Fruit fly (Drosophila melanogaster): ENCODE data around the gene PH4alphaMP.

Gene PH4alphaMP

DNA sequence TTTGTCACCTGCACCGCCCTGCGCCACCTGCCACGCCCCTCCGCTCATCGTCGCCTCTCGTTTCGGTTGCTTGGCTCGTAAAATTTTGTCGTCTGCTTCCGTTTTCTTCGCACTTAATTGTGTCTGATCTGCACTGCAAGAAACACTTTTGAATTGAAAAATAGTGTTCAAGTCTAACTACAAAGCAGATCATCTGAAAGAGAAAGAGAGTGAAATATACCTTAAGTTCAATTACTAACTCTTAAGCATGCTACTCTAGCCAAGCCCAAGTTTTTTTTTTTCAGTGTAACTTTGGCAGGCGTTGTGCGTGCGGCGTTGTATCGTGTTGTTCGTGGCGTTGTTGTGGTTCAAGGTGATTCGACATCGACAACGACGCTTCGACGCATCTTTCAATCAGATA is 44.2 kb upstream of the PH4alphaMP start (continued):
- TF ChIP-seq CG12104 (GFP tag; optimal IDR thresholded peaks at IDR 0.05), result peak; percentile 88
- TF ChIP-seq NK7.1 (GFP tag; optimal IDR thresholded peaks at IDR 0.05), result peak; percentile 76
- TF ChIP-seq Hr51 (GFP tag; optimal IDR thresholded peaks at IDR 0.05), result peak; percentile 88 to 91
- peak; percentile 83 for TF ChIP-seq ham (GFP tag; IDR thresholded peaks at IDR 0.05)
- peak; percentile 79 for TF ChIP-seq cato (GFP tag; optimal IDR thresholded peaks at IDR 0.05; ENCODE audit: borderline replicate concordance)
- peak; percentile 91 for TF ChIP-seq CG12942 (GFP tag; optimal IDR thresholded peaks at IDR 0.05)
- no peak for TF ChIP-seq CG14860 (GFP tag; IDR thresholded peaks at IDR 0.05; ENCODE audit: partially characterized antibody)
- TF ChIP-seq Dp (GFP tag; optimal IDR thresholded peaks at IDR 0.05), result no peak
- peak; percentile 87 for TF ChIP-seq CG15011 (GFP tag; optimal IDR thresholded peaks at IDR 0.05)
- TF ChIP-seq Med (GFP tag), result peak; percentile 99
- TF ChIP-seq Dek (tag; optimal IDR thresholded peaks at IDR 0.05), result peak; percentile 92
- peak; percentile 89 for TF ChIP-seq CG1603 (tag; optimal IDR thresholded peaks at IDR 0.05)
- peak; percentile 90 for TF ChIP-seq CG18764 (GFP tag; optimal IDR thresholded peaks at IDR 0.05)
- peak; percentile 92 for TF ChIP-seq CG34376 (GFP tag; optimal IDR thresholded peaks at IDR 0.05)
- peak; percentile 82; the same call in 2 of the 3 replicates for TF ChIP-seq CG2199 (GFP tag; IDR thresholded peaks at IDR 0.05)
- TF ChIP-seq CHES-1-like (GFP tag; optimal IDR thresholded peaks at IDR 0.05), result peak; percentile 89
- peak; percentile 82 for TF ChIP-seq abd-A (tag; optimal IDR thresholded peaks at IDR 0.05)
- peak; percentile 93 for TF ChIP-seq Meics (GFP tag; optimal IDR thresholded peaks at IDR 0.05)
- no peak for TF ChIP-seq amos (GFP tag; IDR thresholded peaks at IDR 0.05; ENCODE audit: partially characterized antibody)
- TF ChIP-seq CG8089 (GFP tag; optimal IDR thresholded peaks at IDR 0.05), result peak; percentile 91
- no peak for TF ChIP-seq Sin3A (optimal IDR thresholded peaks at IDR 0.05)
- peak; percentile 80 for TF ChIP-seq ewg (GFP tag; optimal IDR thresholded peaks at IDR 0.05)
- peak; percentile 62 for TF ChIP-seq CG2202 (tag; optimal IDR thresholded peaks at IDR 0.05)
- TF ChIP-seq CG15696 (tag; optimal IDR thresholded peaks at IDR 0.05), result peak; percentile 63
- peak; percentile 95 for TF ChIP-seq CG2678 (tag; optimal IDR thresholded peaks at IDR 0.05)
- TF ChIP-seq Spps (tag; optimal IDR thresholded peaks at IDR 0.05), result peak; percentile 71
- peak; percentile 78 for TF ChIP-seq Deaf1 (tag; optimal IDR thresholded peaks at IDR 0.05)
- peak; percentile 89 for TF ChIP-seq CG12744 (GFP tag; optimal IDR thresholded peaks at IDR 0.05)
- TF ChIP-seq lmd (GFP tag; IDR thresholded peaks at IDR 0.05), result peak; percentile 92
- TF ChIP-seq fu2 (GFP tag; optimal IDR thresholded peaks at IDR 0.05), result peak; percentile 90
- peak; percentile 79 for TF ChIP-seq CG10267 (tag; optimal IDR thresholded peaks at IDR 0.05)
- peak; percentile 89 for TF ChIP-seq vfl (GFP tag; optimal IDR thresholded peaks at IDR 0.05)
- peak; percentile 74 for TF ChIP-seq run (tag; optimal IDR thresholded peaks at IDR 0.05)
- peak; percentile 86 for TF ChIP-seq CG7987 (GFP tag; optimal IDR thresholded peaks at IDR 0.05)
- TF ChIP-seq ERR (GFP tag; optimal IDR thresholded peaks at IDR 0.05), result peak; percentile 93
- TF ChIP-seq ab (GFP tag; optimal IDR thresholded peaks at IDR 0.05), result peak; percentile 79
- TF ChIP-seq cas (GFP tag; IDR thresholded peaks at IDR 0.05), result peak; percentile 83
- TF ChIP-seq vvl (GFP tag; IDR thresholded peaks at IDR 0.05), result peak; percentile 96
- TF ChIP-seq Dip2 (GFP tag; IDR thresholded peaks at IDR 0.05), result no peak
- peak; percentile 82 for TF ChIP-seq dm (GFP tag; optimal IDR thresholded peaks at IDR 0.05)
- TF ChIP-seq CG10274 (GFP tag; optimal IDR thresholded peaks at IDR 0.05), result peak; percentile 82
- TF ChIP-seq Awh (GFP tag; IDR thresholded peaks at IDR 0.05), result peak; percentile 93
- peak; percentile 87 for TF ChIP-seq Gsc (GFP tag; IDR thresholded peaks at IDR 0.05)
- TF ChIP-seq Eip74EF (GFP tag; optimal IDR thresholded peaks at IDR 0.05), result peak in 1 of 2 experiments; percentile 89
- peak; percentile 94 for TF ChIP-seq CG30403 (GFP tag; optimal IDR thresholded peaks at IDR 0.05)
- TF ChIP-seq CG1602 (GFP tag; optimal IDR thresholded peaks at IDR 0.05), result peak; percentile 87
- TF ChIP-seq dpn (GFP tag; optimal IDR thresholded peaks at IDR 0.05), result peak; percentile 93 to 95
- peak; percentile 97 for TF ChIP-seq lab (GFP tag; optimal IDR thresholded peaks at IDR 0.05)
- peak in 1 of 3 experiments; percentile 67 for TF ChIP-seq lola (GFP tag; optimal IDR thresholded peaks at IDR 0.05)
- no peak for TF ChIP-seq usp (GFP tag; optimal IDR thresholded peaks at IDR 0.05)
